Worm (Caenorhabditis elegans) whole organism, L4/young adult: ENCODE results near the gene K08D9.6.

Source experiments
- W03F9.2 ChIP-seq: fragments of 150-350 bp; optimal IDR thresholded peaks from 2 replicates; lab custom pipeline; 2014; ENCODE audit warnings: missing biosample characterization, missing genetic modification characterization
- dao-5 ChIP-seq: sonication (generic microtip); optimal IDR thresholded peaks from 2 replicates; lab custom pipeline; 2016; ENCODE audit warnings: missing genotype, missing genetic modification characterization, moderate library complexity, missing compliant biosample characterization
- him-1 ChIP-seq: sonication (generic microtip); optimal IDR thresholded peaks from 2 replicates; lab custom pipeline; 2016; ENCODE audit warnings: missing genotype, missing genetic modification reagents, missing genetic modification characterization, missing compliant biosample characterization

Gene K08D9.6

ce11 chrV:3259168-3259622 is 24.4 kb upstream of the K08D9.6 start, which contains the start of gene T28A11.16:
T28A11.16 (minus strand) TSS chrV:3259218.
- no peak for TF ChIP-seq dao-5 (tag; lab: Kevin White, UChicago)
- TF ChIP-seq him-1 (tag; lab: Kevin White, UChicago), result no peak
- TF ChIP-seq W03F9.2 (tag; lab: Kevin White, UChicago), result no peak

ce11 chrV:3257277-3257676 is 22.5 kb upstream of the K08D9.6 start, which contains the start of gene T28A11.22:
T28A11.22 (plus strand) TSS chrV:3257577.
- TF ChIP-seq dao-5 (tag; lab: Kevin White, UChicago), result no peak
- TF ChIP-seq him-1 (tag; lab: Kevin White, UChicago), result no peak
- TF ChIP-seq W03F9.2 (tag; lab: Kevin White, UChicago), result no peak

- TF ChIP-seq W03F9.2 (tag; lab: Kevin White, UChicago) (no peak), dao-5 (tag; lab: Kevin White, UChicago) (no peak), him-1 (tag; lab: Kevin White, UChicago) (no peak)
These were observed 22.0 kb upstream of the K08D9.6 start for ce11 chrV:3256809-3257208.

ce11 chrV:3256051-3256450 is 21.3 kb upstream of the K08D9.6 start, which contains the start of gene srt-63:
srt-63 (minus strand) TSS chrV:3256151.
- no peak for TF ChIP-seq W03F9.2 (tag; lab: Kevin White, UChicago)
- no peak for TF ChIP-seq dao-5 (tag; lab: Kevin White, UChicago)
- no peak for TF ChIP-seq him-1 (tag; lab: Kevin White, UChicago)

- no peak for TF ChIP-seq him-1 (tag; lab: Kevin White, UChicago)
- no peak for TF ChIP-seq dao-5 (tag; lab: Kevin White, UChicago)
- TF ChIP-seq W03F9.2 (tag; lab: Kevin White, UChicago), result no peak
These were observed 15.4 kb upstream of the K08D9.6 start, which contains the start of gene T28A11.13 for ce11 chrV:3250153-3250552. T28A11.13 (minus strand) TSS chrV:3250253.

ce11 chrV:3247515-3247914 is 12.7 kb upstream of the K08D9.6 start, which contains the start of gene srj-8:
srj-8 (plus strand) TSS chrV:3247815.
- TF ChIP-seq W03F9.2 (tag; lab: Kevin White, UChicago) (no peak), dao-5 (tag; lab: Kevin White, UChicago) (no peak), him-1 (tag; lab: Kevin White, UChicago) (no peak)

ce11 chrV:3244703-3245102 is 9.9 kb upstream of the K08D9.6 start, which contains the start of gene srj-7:
srj-7 (plus strand) TSS chrV:3245003.
- TF ChIP-seq dao-5 (tag; lab: Kevin White, UChicago), result no peak

- no peak for TF ChIP-seq him-1 (tag; lab: Kevin White, UChicago)
- TF ChIP-seq W03F9.2 (tag; lab: Kevin White, UChicago), result no peak
- TF ChIP-seq dao-5 (tag; lab: Kevin White, UChicago), result no peak
These were observed 8.2 kb upstream of the K08D9.6 start, which contains the start of gene gst-23 for ce11 chrV:3242984-3243383. gst-23 (plus strand) TSS chrV:3243284.

- TF ChIP-seq him-1 (tag; lab: Kevin White, UChicago) (no peak), dao-5 (tag; lab: Kevin White, UChicago) (no peak), W03F9.2 (tag; lab: Kevin White, UChicago) (no peak)
These were observed 6.4 kb upstream of the K08D9.6 start, which contains the start of gene srj-11 for ce11 chrV:3241175-3241574. srj-11 (plus strand) TSS chrV:3241424.

- TF ChIP-seq him-1 (tag; lab: Kevin White, UChicago), result no peak
- TF ChIP-seq W03F9.2 (tag; lab: Kevin White, UChicago), result no peak
- no peak for TF ChIP-seq dao-5 (tag; lab: Kevin White, UChicago)
These were observed 1.8 kb upstream of the K08D9.6 start, which contains the start of the genes K08D9.9 and str-16 for ce11 chrV:3236610-3237009. K08D9.9 (minus strand) TSS chrV:3236710. str-16 (plus strand) TSS chrV:3236875.

ce11 chrV:3230597-3230996 is 4.2 kb downstream of the K08D9.6 start, which contains the start of gene K08D9.10:
K08D9.10 (plus strand) TSS chrV:3230897.
- no peak for TF ChIP-seq him-1 (tag; lab: Kevin White, UChicago)
- TF ChIP-seq dao-5 (tag; lab: Kevin White, UChicago), result no peak

ce11 chrV:3230150-3230549 is 4.6 kb downstream of the K08D9.6 start:
- TF ChIP-seq him-1 (tag; lab: Kevin White, UChicago), result no peak
- TF ChIP-seq W03F9.2 (tag; lab: Kevin White, UChicago), result no peak
- no peak for TF ChIP-seq dao-5 (tag; lab: Kevin White, UChicago)

- TF ChIP-seq him-1 (tag; lab: Kevin White, UChicago), result no peak
- TF ChIP-seq W03F9.2 (tag; lab: Kevin White, UChicago), result no peak
- no peak for TF ChIP-seq dao-5 (tag; lab: Kevin White, UChicago)
These were observed 7.4 kb downstream of the K08D9.6 start, which contains the start of gene K08D9.2 for ce11 chrV:3227373-3227772. K08D9.2 (plus strand) TSS chrV:3227673.

- no peak for TF ChIP-seq W03F9.2 (tag; lab: Kevin White, UChicago)
- TF ChIP-seq him-1 (tag; lab: Kevin White, UChicago), result no peak
- no peak for TF ChIP-seq dao-5 (tag; lab: Kevin White, UChicago)
These were observed 16.2 kb downstream of the K08D9.6 start for ce11 chrV:3218604-3219003.
